Fruit fly (Drosophila melanogaster): Measurements from ENCODE around the gene for.

for gene

dm6 chr2L:3631262-3632046, 25.3 kb downstream of the for start:
- TF ChIP-seq fru (GFP tag; optimal IDR thresholded peaks at IDR 0.05) (peak; percentile 63), Vsx2 (GFP tag; optimal IDR thresholded peaks at IDR 0.05; ENCODE audit: partially characterized antibody) (peak; percentile 10), GATAd (GFP tag; optimal IDR thresholded peaks at IDR 0.05) (no peak)

dm6 chr2L:3630763-3631162, 26.0 kb downstream of the for start:
- TF ChIP-seq GATAd (GFP tag; optimal IDR thresholded peaks at IDR 0.05) (no peak), usp (GFP tag; optimal IDR thresholded peaks at IDR 0.05) (no peak), dmrt93B (GFP tag; optimal IDR thresholded peaks at IDR 0.05) (no peak), foxo (GFP tag; optimal IDR thresholded peaks at IDR 0.05) (no peak)

DNA sequence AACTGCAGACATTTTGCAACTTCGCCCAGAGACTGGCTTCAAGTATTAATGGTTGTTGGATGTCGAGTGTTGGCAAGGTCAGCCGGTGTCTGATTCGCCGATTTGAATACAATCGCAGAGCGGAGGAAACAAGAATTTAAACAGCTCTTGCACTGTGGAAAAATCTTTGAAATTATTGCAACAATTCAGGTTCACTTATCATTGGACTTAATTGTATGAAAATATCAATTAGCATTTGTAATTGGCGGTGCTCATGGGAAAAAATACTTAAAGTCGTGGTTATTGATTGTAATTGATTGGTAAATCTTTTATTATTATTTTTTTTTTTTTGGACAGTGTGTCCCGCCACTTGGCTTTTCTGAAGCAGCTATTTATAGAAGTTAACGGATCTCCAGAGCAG, 27.3 kb downstream of the for start:
- no peak for TF ChIP-seq GATAd (GFP tag; optimal IDR thresholded peaks at IDR 0.05)
- no peak for TF ChIP-seq dmrt93B (GFP tag; optimal IDR thresholded peaks at IDR 0.05)
- TF ChIP-seq rgr (GFP tag; optimal IDR thresholded peaks at IDR 0.05), result peak; percentile 56
- no peak for TF ChIP-seq usp (GFP tag; optimal IDR thresholded peaks at IDR 0.05)
- TF ChIP-seq h (GFP tag; optimal IDR thresholded peaks at IDR 0.05), result peak; percentile 73
- no peak for TF ChIP-seq Mio (GFP tag; optimal IDR thresholded peaks at IDR 0.05)
- no peak for TF ChIP-seq tai (GFP tag; optimal IDR thresholded peaks at IDR 0.05)
- TF ChIP-seq N (GFP tag; optimal IDR thresholded peaks at IDR 0.05), result no peak
- TF ChIP-seq sv (GFP tag; optimal IDR thresholded peaks at IDR 0.05), result no peak
- no peak for TF ChIP-seq dsf (GFP tag; optimal IDR thresholded peaks at IDR 0.05; ENCODE audit: borderline replicate concordance)
- TF ChIP-seq fru (GFP tag; optimal IDR thresholded peaks at IDR 0.05), result peak; percentile 77
- TF ChIP-seq br (GFP tag; optimal IDR thresholded peaks at IDR 0.05), result peak; percentile 56
- TF ChIP-seq Hr83 (GFP tag; optimal IDR thresholded peaks at IDR 0.05; ENCODE audit: poor library complexity, severe bottlenecking), result no peak
- peak; percentile 4 for TF ChIP-seq HLH106 (tag; optimal IDR thresholded peaks at IDR 0.05)
- TF ChIP-seq Hnf4 (GFP tag; optimal IDR thresholded peaks at IDR 0.05), result no peak
- no peak for TF ChIP-seq Hr78 (GFP tag; optimal IDR thresholded peaks at IDR 0.05)
- peak; percentile 9 for TF ChIP-seq Sp1 (GFP tag; optimal IDR thresholded peaks at IDR 0.05)
- TF ChIP-seq Abd-B (GFP tag; optimal IDR thresholded peaks at IDR 0.05), result no peak
- no peak for TF ChIP-seq lola (GFP tag; optimal IDR thresholded peaks at IDR 0.05)
- peak; percentile 51 for TF ChIP-seq woc (GFP tag; optimal IDR thresholded peaks at IDR 0.05)
- TF ChIP-seq psq (GFP tag; optimal IDR thresholded peaks at IDR 0.05), result peak; percentile 39
- no peak for TF ChIP-seq dl (GFP tag; optimal IDR thresholded peaks at IDR 0.05; ENCODE audit: insufficient read depth in 1 of 2, partially characterized antibody in 2 of 2)
- TF ChIP-seq foxo (GFP tag; optimal IDR thresholded peaks at IDR 0.05), result peak in 1 of 2 experiments; percentile 69
- TF ChIP-seq Rel (GFP tag; optimal IDR thresholded peaks at IDR 0.05), result no peak
- TF ChIP-seq Rel (tag; optimal IDR thresholded peaks at IDR 0.05), result no peak
- no peak for TF ChIP-seq sage (GFP tag; optimal IDR thresholded peaks at IDR 0.05)
- TF ChIP-seq ey (GFP tag; optimal IDR thresholded peaks at IDR 0.05), result peak; percentile 63
- no peak for TF ChIP-seq Jra (GFP tag; optimal IDR thresholded peaks at IDR 0.05)
- TF ChIP-seq pan (optimal IDR thresholded peaks at IDR 0.05), result no peak
- TF ChIP-seq OdsH (GFP tag; optimal IDR thresholded peaks at IDR 0.05), result peak; percentile 57
- no peak for TF ChIP-seq jim (GFP tag; optimal IDR thresholded peaks at IDR 0.05)
- no peak for TF ChIP-seq brk (GFP tag; optimal IDR thresholded peaks at IDR 0.05)
- TF ChIP-seq Vsx2 (GFP tag; optimal IDR thresholded peaks at IDR 0.05; ENCODE audit: partially characterized antibody), result no peak
- TF ChIP-seq CG32264 (GFP tag; optimal IDR thresholded peaks at IDR 0.05), result peak; percentile 19
- TF ChIP-seq Myc (optimal IDR thresholded peaks at IDR 0.05), result no peak
- TF ChIP-seq Dfd (GFP tag; optimal IDR thresholded peaks at IDR 0.05), result no peak
- TF ChIP-seq CrebA (GFP tag; optimal IDR thresholded peaks at IDR 0.05; ENCODE audit: borderline replicate concordance), result no peak
- no peak for TF ChIP-seq Dif (GFP tag; optimal IDR thresholded peaks at IDR 0.05; ENCODE audit: partially characterized antibody)
- no peak for TF ChIP-seq CG9705 (GFP tag; optimal IDR thresholded peaks at IDR 0.05)
